Fruit fly (Drosophila melanogaster): ENCODE measurements around the gene CG14384.

Gene CG14384

DNA sequence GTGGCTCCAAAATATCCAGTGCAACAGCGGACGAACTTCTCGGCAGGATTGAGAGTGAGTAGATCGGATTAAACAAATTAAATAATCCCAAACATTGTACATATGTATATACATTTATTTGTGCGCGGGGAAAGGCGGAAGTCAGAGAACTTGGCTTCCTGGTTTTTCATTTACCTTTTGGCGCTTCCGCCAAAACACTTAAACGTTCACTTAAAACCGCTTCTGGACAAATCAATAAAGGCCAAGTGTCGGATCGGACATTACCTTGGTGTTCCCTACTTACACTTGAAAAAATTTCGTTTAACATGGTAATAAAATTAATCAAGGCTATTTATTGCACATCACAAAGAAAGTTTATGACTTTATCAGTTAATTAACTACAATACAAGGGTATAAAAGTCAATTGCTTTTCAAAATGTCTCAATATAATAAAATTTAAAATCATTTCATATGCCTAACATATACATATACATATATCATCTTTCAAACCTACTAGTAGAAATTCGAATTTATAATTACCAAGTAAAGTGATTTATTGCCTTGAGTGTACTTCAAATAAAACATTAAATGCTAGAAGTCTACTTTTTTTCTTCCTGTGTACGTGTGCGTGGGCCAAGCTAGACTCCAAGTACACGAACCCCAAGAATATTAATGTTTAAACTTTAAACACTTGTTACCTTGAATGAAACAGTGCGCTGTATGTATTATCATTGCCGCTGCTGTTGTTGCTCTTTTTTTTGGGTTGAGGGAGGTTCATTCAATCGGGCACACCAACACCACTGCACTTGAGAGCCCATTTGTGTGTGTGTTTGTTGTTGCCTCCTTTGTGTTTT lies 14.0 kb upstream of the CG14384 start (continued):
- peak; percentile 53 for TF ChIP-seq sim (GFP tag; IDR thresholded peaks at IDR 0.05)
- peak; percentile 80 for TF ChIP-seq CG30403 (GFP tag; optimal IDR thresholded peaks at IDR 0.05)
- peak; percentile 29 for TF ChIP-seq Bteb2 (GFP tag; optimal IDR thresholded peaks at IDR 0.05)
- TF ChIP-seq nerfin-2 (GFP tag; IDR thresholded peaks at IDR 0.05; ENCODE audit: partially characterized antibody): no peak
- no peak for TF ChIP-seq gro (GFP tag; optimal IDR thresholded peaks at IDR 0.05)
- TF ChIP-seq Sry-β (GFP tag; optimal IDR thresholded peaks at IDR 0.05): no peak
- peak; percentile 77 for TF ChIP-seq grau (tag; optimal IDR thresholded peaks at IDR 0.05)
- peak; percentile 41 for TF ChIP-seq NfI (GFP tag; optimal IDR thresholded peaks at IDR 0.05)
- TF ChIP-seq CG14965 (GFP tag; optimal IDR thresholded peaks at IDR 0.05; ENCODE audit: borderline replicate concordance): no peak
- TF ChIP-seq NC2β (GFP tag; optimal IDR thresholded peaks at IDR 0.05): no peak
- TF ChIP-seq Dfd (GFP tag; optimal IDR thresholded peaks at IDR 0.05): no peak
- no peak for TF ChIP-seq CG4854 (GFP tag; optimal IDR thresholded peaks at IDR 0.05)
- no peak for TF ChIP-seq usp (GFP tag; optimal IDR thresholded peaks at IDR 0.05)
- peak; percentile 46 for TF ChIP-seq CG1602 (GFP tag; optimal IDR thresholded peaks at IDR 0.05)
- TF ChIP-seq nmo (GFP tag; optimal IDR thresholded peaks at IDR 0.05): peak; percentile 82
- TF ChIP-seq CG7987 (GFP tag; optimal IDR thresholded peaks at IDR 0.05): no peak
- no peak for TF ChIP-seq crp (GFP tag; optimal IDR thresholded peaks at IDR 0.05)
- no peak for TF ChIP-seq CG31365 (tag; optimal IDR thresholded peaks at IDR 0.05)
- no peak for TF ChIP-seq her (GFP tag; optimal IDR thresholded peaks at IDR 0.05)
- no peak for TF ChIP-seq z (GFP tag; IDR thresholded peaks at IDR 0.05)
- no peak for TF ChIP-seq cg (GFP tag; optimal IDR thresholded peaks at IDR 0.05)
- peak; percentile 83 for TF ChIP-seq CoRest (tag; optimal IDR thresholded peaks at IDR 0.05)
- TF ChIP-seq Hey (tag; optimal IDR thresholded peaks at IDR 0.05): no peak
- TF ChIP-seq CG42726 (GFP tag; IDR thresholded peaks at IDR 0.05; ENCODE audit: partially characterized antibody): no peak
- peak; percentile 77 for TF ChIP-seq Meics (GFP tag; optimal IDR thresholded peaks at IDR 0.05)
- TF ChIP-seq Deaf1 (tag; optimal IDR thresholded peaks at IDR 0.05): peak; percentile 60
- peak; percentile 38; the same call in 1 of the 2 replicates for TF ChIP-seq E2f2 (GFP tag; IDR thresholded peaks at IDR 0.05)
- peak; percentile 17 for TF ChIP-seq Usf (GFP tag; optimal IDR thresholded peaks at IDR 0.05)
- no peak for TF ChIP-seq stwl (tag; optimal IDR thresholded peaks at IDR 0.05)
- no peak for TF ChIP-seq mirr (GFP tag; optimal IDR thresholded peaks at IDR 0.05)
- TF ChIP-seq CG13894 (tag; optimal IDR thresholded peaks at IDR 0.05): no peak
- no peak for TF ChIP-seq bbx (GFP tag; IDR thresholded peaks at IDR 0.05; ENCODE audit: partially characterized antibody)
- peak; percentile 3 for TF ChIP-seq nom (GFP tag; optimal IDR thresholded peaks at IDR 0.05)
- peak in 1 of 2 experiments; percentile 71 for TF ChIP-seq Eip74EF (GFP tag; optimal IDR thresholded peaks at IDR 0.05)
- peak; percentile 62 for TF ChIP-seq dmrt11E (tag; optimal IDR thresholded peaks at IDR 0.05)
- peak; percentile 70 for TF ChIP-seq CG10979 (tag; optimal IDR thresholded peaks at IDR 0.05)
- peak; percentile 47 for TF ChIP-seq CG11723 (GFP tag; optimal IDR thresholded peaks at IDR 0.05)
- TF ChIP-seq CG4328 (GFP tag; optimal IDR thresholded peaks at IDR 0.05): no peak
- peak; percentile 41 for TF ChIP-seq CG12659 (GFP tag; optimal IDR thresholded peaks at IDR 0.05)
- TF ChIP-seq zfh2 (GFP tag; optimal IDR thresholded peaks at IDR 0.05): no peak
- TF ChIP-seq sc (optimal IDR thresholded peaks at IDR 0.05): no peak
- no peak for TF ChIP-seq sc (GFP tag; optimal IDR thresholded peaks at IDR 0.05)
- no peak for TF ChIP-seq dm (GFP tag; optimal IDR thresholded peaks at IDR 0.05)
- TF ChIP-seq CG12155 (GFP tag; optimal IDR thresholded peaks at IDR 0.05): peak; percentile 36
- 0 out of 2 replicates have a peak, but pooled peaks have one; percentile 14 for TF ChIP-seq Oaz (GFP tag; IDR thresholded peaks at IDR 0.05)
- peak; percentile 11 for TF ChIP-seq CG7271 (tag; optimal IDR thresholded peaks at IDR 0.05)
- peak; percentile 52; the same call in 1 of the 2 replicates for TF ChIP-seq CG14667 (GFP tag; IDR thresholded peaks at IDR 0.05)
- TF ChIP-seq so (GFP tag; IDR thresholded peaks at IDR 0.05): 0 out of 3 replicates have a peak, but pooled peaks have one; percentile 40

Data from whole organism, embryonic.